Worm (Caenorhabditis elegans) whole organism, L4/young adult: ENCODE results near the gene best-16.

Experiments
- W03F9.2 ChIP-seq: fragments of 150-350 bp; optimal IDR thresholded peaks from 2 replicates; lab custom pipeline; 2014; ENCODE audit warnings: missing biosample characterization, missing genetic modification characterization
- dao-5 ChIP-seq: sonication (generic microtip); optimal IDR thresholded peaks from 2 replicates; lab custom pipeline; 2016; ENCODE audit warnings: missing genotype, missing genetic modification characterization, moderate library complexity, missing compliant biosample characterization
- him-1 ChIP-seq: sonication (generic microtip); optimal IDR thresholded peaks from 2 replicates; lab custom pipeline; 2016; ENCODE audit warnings: missing genotype, missing genetic modification reagents, missing genetic modification characterization, missing compliant biosample characterization

DNA sequence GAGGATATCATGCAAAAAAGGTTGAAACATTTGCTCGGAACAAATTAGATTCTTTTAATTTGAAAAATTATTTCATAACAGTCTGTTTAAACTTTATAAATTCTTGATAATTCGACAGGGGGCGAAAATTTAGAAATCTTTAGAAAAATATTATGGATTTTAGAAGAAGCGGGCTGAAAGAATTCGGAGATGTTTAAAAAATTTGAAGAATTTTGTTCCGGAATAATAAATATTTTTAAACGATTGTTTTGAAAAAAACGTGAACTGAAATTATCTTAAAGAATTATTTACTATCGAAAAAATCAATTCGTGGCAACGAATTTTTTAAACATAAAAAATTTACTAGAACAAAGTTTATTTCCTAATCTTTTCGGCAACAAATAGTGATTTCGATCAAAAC lies 8.1 kb upstream of the best-16 start, which contains the start of gene R13A1.3:
- no peak for TF ChIP-seq him-1
- no peak for TF ChIP-seq W03F9.2 (tag; lab: Kevin White, UChicago)
- TF ChIP-seq dao-5 (tag; lab: Kevin White, UChicago): no peak
